Fruit fly (Drosophila melanogaster) whole organism, adult: ENCODE measurements around the gene CG46467.

Experiments used
- CG12768 ChIP-seq: fragments of 200-800 bp; sonication (Bioruptor generic); optimal IDR thresholded peaks from 2 replicates; lab custom pipeline; 2017; ENCODE audit warnings: missing biosample characterization, missing genetic modification characterization, mild to moderate bottlenecking, moderate library complexity, missing genetic modification reagents
- CG14711 ChIP-seq: fragments of 200-800 bp; sonication (Bioruptor generic); optimal IDR thresholded peaks from 2 replicates; lab custom pipeline; 2018; ENCODE audit warnings: missing biosample characterization, mild to moderate bottlenecking, missing genetic modification characterization, moderate library complexity
- CG33017 ChIP-seq: fragments of 200-800 bp; sonication (Bioruptor generic); optimal IDR thresholded peaks from 2 replicates; lab custom pipeline; 2018; ENCODE audit warnings: missing biosample characterization, mild to moderate bottlenecking, missing genetic modification characterization, moderate library complexity
- CG5204 ChIP-seq: fragments of 200-800 bp; sonication (Bioruptor generic); optimal IDR thresholded peaks from 2 replicates; lab custom pipeline; 2016; ENCODE audit warnings: missing biosample characterization, missing genetic modification characterization
- CG7045 ChIP-seq: fragments of 200-800 bp; sonication (Bioruptor generic); optimal IDR thresholded peaks from 2 replicates; lab custom pipeline; 2017; ENCODE audit warnings: missing biosample characterization, mild to moderate bottlenecking, missing genetic modification characterization
- Crg-1 ChIP-seq: fragments of 200-800 bp; sonication (Bioruptor generic); optimal IDR thresholded peaks from 2 replicates; lab custom pipeline; 2016; ENCODE audit warnings: missing biosample characterization, missing genetic modification characterization
- Hr96 ChIP-seq: fragments of 200-800 bp; sonication (Bioruptor generic); optimal IDR thresholded peaks from 2 replicates; lab custom pipeline; 2016; ENCODE audit warnings: missing biosample characterization, missing genetic modification characterization
- bab1 ChIP-seq: fragments of 200-800 bp; sonication (Bioruptor generic); optimal IDR thresholded peaks from 3 replicates; lab custom pipeline; 2019; ENCODE audit warnings: missing biosample characterization, mild to moderate bottlenecking, missing genetic modification characterization, moderate library complexity
- cnc ChIP-seq, 2 experiments: fragments of >200 bp; optimal IDR thresholded peaks; 2 replicates each; lab custom pipeline; 2017
- kay ChIP-seq: fragments of 200-800 bp; sonication (Bioruptor generic); peaks from one replicate; lab custom pipeline; 2016; ENCODE audit warnings: missing biosample characterization, missing genetic modification characterization, borderline replicate concordance
- ovo ChIP-seq: fragments of 200-800 bp; sonication (Bioruptor generic); optimal IDR thresholded peaks from 2 replicates; lab custom pipeline; 2016; ENCODE audit warnings: missing biosample characterization, missing genetic modification characterization
- pad ChIP-seq: fragments of 200-800 bp; sonication (Bioruptor generic); optimal IDR thresholded peaks from 3 replicates; lab custom pipeline; 2017; ENCODE audit warnings: missing biosample characterization, missing genetic modification characterization, mild to moderate bottlenecking, moderate library complexity, missing genetic modification reagents
- tj ChIP-seq: fragments of 200-800 bp; sonication (Bioruptor generic); optimal IDR thresholded peaks from 3 replicates; lab custom pipeline; 2017; ENCODE audit warnings: missing biosample characterization, mild to moderate bottlenecking, missing genetic modification characterization, moderate library complexity
- toe ChIP-seq: fragments of 200-800 bp; sonication (Bioruptor generic); optimal IDR thresholded peaks from 2 replicates; lab custom pipeline; 2016; ENCODE audit warnings: missing biosample characterization, missing genetic modification characterization

DNA sequence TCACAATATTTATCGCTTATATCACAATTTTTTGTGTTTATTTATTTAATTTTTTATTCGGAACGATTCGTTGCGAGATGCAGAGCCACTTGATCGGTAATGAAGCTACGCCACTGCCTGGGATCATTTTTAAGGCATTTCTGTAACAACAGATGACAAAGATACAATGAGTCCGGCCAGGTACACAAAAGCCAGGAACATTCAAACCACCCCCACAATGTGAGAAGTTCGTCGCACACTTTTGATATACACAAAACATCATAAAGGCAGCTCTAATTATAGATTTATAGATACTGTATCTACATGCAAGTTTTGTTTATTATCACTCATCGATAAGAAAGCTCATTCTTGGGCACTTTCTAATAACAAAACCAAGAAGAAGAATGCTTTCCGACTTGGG, 150.6 kb downstream of the CG46467 start, which contains the start of gene CG31407:
- no peak for TF ChIP-seq bab1 (GFP tag; lab: Kevin White, UChicago)
- TF ChIP-seq cnc (optimal IDR thresholded peaks at IDR 0.05; lab: Kevin White, UChicago), result no peak
- no peak for TF ChIP-seq Hr96 (GFP tag; lab: Kevin White, UChicago)
- no peak for TF ChIP-seq tj (GFP tag; lab: Kevin White, UChicago)
- TF ChIP-seq kay (GFP tag; lab: Kevin White, UChicago), result no peak
- no peak for TF ChIP-seq CG12768 (GFP tag; lab: Kevin White, UChicago)
- no peak for TF ChIP-seq pad (GFP tag; lab: Kevin White, UChicago)
- TF ChIP-seq toe, result no peak
- no peak for TF ChIP-seq CG5204
- TF ChIP-seq CG7045, result no peak
- TF ChIP-seq ovo (GFP tag; lab: Kevin White, UChicago), result no peak
- no peak for TF ChIP-seq CG14711
- TF ChIP-seq Crg-1, result no peak
- no peak for TF ChIP-seq CG33017
